Fruit fly (Drosophila melanogaster) whole organism, embryonic: ENCODE results near the gene CG9837.

ENCODE experiments used
- ATbp ChIP-seq: fragments of 200-800 bp; sonication (Bioruptor generic); optimal IDR thresholded peaks from 2 replicates; lab custom pipeline; 2017; ENCODE audit warnings: missing biosample characterization, mild to moderate bottlenecking, missing genetic modification characterization, missing genetic modification reagents
- BEAF-32 ChIP-seq: fragments of 200-800 bp; sonication (Bioruptor generic); optimal IDR thresholded peaks from 3 replicates; lab custom pipeline; 2017; ENCODE audit warnings: missing biosample characterization, missing genetic modification characterization, mild to moderate bottlenecking, moderate library complexity, missing genetic modification reagents
- BtbVII ChIP-seq: fragments of 200-800 bp; sonication (Bioruptor generic); optimal IDR thresholded peaks from 3 replicates; lab custom pipeline; 2017; ENCODE audit warnings: missing biosample characterization, mild to moderate bottlenecking, missing genetic modification characterization
- C15 ChIP-seq: fragments of 200-800 bp; sonication (Bioruptor generic); IDR thresholded peaks from 3 replicates; pipeline ENCODE4 v1.3.6; 2022; ENCODE audit warnings: missing biosample characterization, missing genetic modification characterization
- CG15479 ChIP-seq: fragments of 200-800 bp; sonication (Bioruptor generic); optimal IDR thresholded peaks from 3 replicates; lab custom pipeline; 2019; ENCODE audit warnings: missing biosample characterization, mild to moderate bottlenecking, missing genetic modification characterization, moderate library complexity
- CG17328 ChIP-seq: fragments of 200-800 bp; sonication (Bioruptor generic); IDR thresholded peaks from 2 replicates; pipeline ENCODE4 v1.3.6; 2022; ENCODE audit warnings: missing biosample characterization, missing genetic modification characterization
- CG1832 ChIP-seq: fragments of 200-800 bp; sonication (Bioruptor generic); optimal IDR thresholded peaks from 2 replicates; lab custom pipeline; 2017; ENCODE audit warnings: missing biosample characterization, mild to moderate bottlenecking, missing genetic modification characterization, inconsistent platforms
- CG2129 ChIP-seq: fragments of 200-800 bp; sonication (Bioruptor generic); IDR thresholded peaks from 2 replicates; pipeline ENCODE4 v1.3.6; 2022; ENCODE audit warnings: missing biosample characterization, missing genetic modification characterization; ENCODE audit not compliant: partially characterized antibody
- CG2199 ChIP-seq: fragments of 200-800 bp; sonication (Bioruptor generic); IDR thresholded peaks from 3 replicates; pipeline ENCODE4 v1.3.6; 2022; ENCODE audit warnings: missing biosample characterization, missing genetic modification characterization
- CG2875 ChIP-seq: fragments of 200-800 bp; sonication (Bioruptor generic); optimal IDR thresholded peaks from 2 replicates; lab custom pipeline; 2017; ENCODE audit warnings: missing biosample characterization, mild to moderate bottlenecking, missing genetic modification characterization, missing genetic modification reagents
- CG3281 ChIP-seq: fragments of 200-800 bp; sonication (Bioruptor generic); optimal IDR thresholded peaks from 3 replicates; lab custom pipeline; 2017; ENCODE audit warnings: missing biosample characterization, mild to moderate bottlenecking, missing genetic modification characterization
- CG33557 ChIP-seq: fragments of 200-800 bp; sonication (Bioruptor generic); optimal IDR thresholded peaks from 2 replicates; lab custom pipeline; 2019; ENCODE audit warnings: missing biosample characterization, mild to moderate bottlenecking, missing genetic modification characterization, moderate library complexity
- CG34422 ChIP-seq: fragments of 200-800 bp; sonication (Bioruptor generic); IDR thresholded peaks from 3 replicates; pipeline ENCODE4 v1.3.6; 2022; ENCODE audit warnings: missing biosample characterization, missing genetic modification characterization
- CG4360 ChIP-seq: fragments of 200-800 bp; sonication (Bioruptor generic); IDR thresholded peaks from 2 replicates; pipeline ENCODE4 v1.3.6; 2022; ENCODE audit warnings: missing biosample characterization, missing genetic modification characterization
- CG4707 ChIP-seq: fragments of 200-800 bp; sonication (Bioruptor generic); optimal IDR thresholded peaks from 2 replicates; lab custom pipeline; 2018; ENCODE audit warnings: missing biosample characterization, mild to moderate bottlenecking, missing genetic modification characterization, moderate library complexity
- CG6813 ChIP-seq: fragments of 200-800 bp; sonication (Bioruptor generic); optimal IDR thresholded peaks from 2 replicates; lab custom pipeline; 2017; ENCODE audit warnings: missing biosample characterization, missing genetic modification characterization, mild to moderate bottlenecking, moderate library complexity, missing genetic modification reagents
- CG7556 ChIP-seq: fragments of 200-800 bp; sonication (Bioruptor generic); optimal IDR thresholded peaks from 2 replicates; lab custom pipeline; 2017; ENCODE audit warnings: missing biosample characterization, mild to moderate bottlenecking, missing genetic modification characterization
- CTCF ChIP-seq: fragments of 200-800 bp; sonication (Bioruptor generic); optimal IDR thresholded peaks from 2 replicates; lab custom pipeline; 2017; ENCODE audit warnings: missing biosample characterization, mild to moderate bottlenecking, missing genetic modification characterization, moderate library complexity
- CkIIα-i1 ChIP-seq: fragments of 200-800 bp; sonication (Bioruptor generic); IDR thresholded peaks from 2 replicates; pipeline ENCODE4 v1.3.6; 2022; ENCODE audit warnings: missing biosample characterization, missing genetic modification characterization
- Dek ChIP-seq: fragments of 200-800 bp; sonication (Bioruptor generic); optimal IDR thresholded peaks from 3 replicates; lab custom pipeline; 2019; ENCODE audit warnings: missing biosample characterization, mild to moderate bottlenecking, missing genetic modification characterization, moderate library complexity
- Doc3 ChIP-seq: fragments of 200-800 bp; sonication (Bioruptor generic); IDR thresholded peaks from 3 replicates; pipeline ENCODE4 v1.3.6; 2022; ENCODE audit warnings: missing biosample characterization, missing genetic modification characterization; ENCODE audit not compliant: partially characterized antibody
- HLH4C ChIP-seq: fragments of 200-800 bp; sonication (Bioruptor generic); IDR thresholded peaks from 3 replicates; pipeline ENCODE4 v1.3.6; 2022; ENCODE audit warnings: missing biosample characterization, missing genetic modification characterization; ENCODE audit not compliant: partially characterized antibody
- HmgZ ChIP-seq: fragments of 200-800 bp; sonication (Bioruptor generic); optimal IDR thresholded peaks from 2 replicates; lab custom pipeline; 2018; ENCODE audit warnings: missing biosample characterization, mild to moderate bottlenecking, missing genetic modification characterization
- NFAT ChIP-seq: fragments of 200-800 bp; sonication (Bioruptor generic); IDR thresholded peaks from 2 replicates; pipeline ENCODE4 v1.3.6; 2022; ENCODE audit warnings: missing biosample characterization, missing genetic modification characterization
- Optix ChIP-seq: fragments of 200-800 bp; sonication (Bioruptor generic); IDR thresholded peaks from 3 replicates; pipeline ENCODE4 v1.3.6; 2022; ENCODE audit warnings: missing biosample characterization, missing genetic modification characterization
- Rfx ChIP-seq: fragments of 200-800 bp; sonication (Bioruptor generic); IDR thresholded peaks from 2 replicates; pipeline ENCODE4 v1.3.6; 2022; ENCODE audit warnings: missing biosample characterization, missing genetic modification characterization
- Taf1 ChIP-seq: fragments of 200-800 bp; sonication (Bioruptor generic); IDR thresholded peaks from 2 replicates; pipeline ENCODE4 v1.3.6; 2022; ENCODE audit warnings: missing biosample characterization, missing genetic modification characterization
- al ChIP-seq: fragments of 200-800 bp; sonication (Bioruptor generic); IDR thresholded peaks from 2 replicates; pipeline ENCODE4 v1.3.6; 2022; ENCODE audit warnings: missing biosample characterization, missing genetic modification characterization
- ara ChIP-seq: fragments of 200-800 bp; sonication (Bioruptor generic); IDR thresholded peaks from 2 replicates; pipeline ENCODE4 v1.3.6; 2022; ENCODE audit warnings: missing biosample characterization, missing genetic modification characterization
- chif ChIP-seq, 2 experiments: fragments of 200-800 bp; sonication (Bioruptor generic); optimal IDR thresholded peaks; 3 replicates each; lab custom pipeline; 2016; ENCODE audit warnings: missing biosample characterization in 2 of 2, missing genetic modification characterization in 2 of 2
- esg ChIP-seq: fragments of 200-800 bp; sonication (Bioruptor generic); conservative IDR thresholded peaks from 2 replicates; pipeline ENCODE4 v1.3.6; 2022; ENCODE audit warnings: missing biosample characterization, missing genetic modification characterization
- ewg ChIP-seq: fragments of 200-800 bp; sonication (Bioruptor generic); optimal IDR thresholded peaks from 3 replicates; lab custom pipeline; 2017; ENCODE audit warnings: mild to moderate bottlenecking, missing biosample characterization, missing genetic modification reagents, missing genetic modification characterization
- fu2 ChIP-seq: fragments of 200-800 bp; sonication (Bioruptor generic); optimal IDR thresholded peaks from 2 replicates; lab custom pipeline; 2016; ENCODE audit warnings: missing biosample characterization, missing genetic modification characterization
- hb ChIP-seq: fragments of 200-800 bp; sonication (Bioruptor generic); IDR thresholded peaks from 3 replicates; pipeline ENCODE4 v1.3.6; 2022; ENCODE audit warnings: missing biosample characterization, missing genetic modification characterization; ENCODE audit not compliant: partially characterized antibody
- hbn ChIP-seq: fragments of 200-800 bp; sonication (Bioruptor generic); IDR thresholded peaks from 2 replicates; pipeline ENCODE4 v1.3.6; 2022; ENCODE audit warnings: missing biosample characterization, missing genetic modification characterization; ENCODE audit not compliant: partially characterized antibody
- her ChIP-seq: fragments of 200-800 bp; sonication (Bioruptor generic); optimal IDR thresholded peaks from 2 replicates; lab custom pipeline; 2016; ENCODE audit warnings: missing biosample characterization, missing genetic modification characterization
- hkb ChIP-seq, 2 experiments: fragments of 200-800 bp in 1 of 2; fragments of >200 bp in 1 of 2; sonication (Bioruptor generic) in 1 of 2; IDR thresholded peaks in 1 of 2; optimal IDR thresholded peaks in 1 of 2; 2 replicates each; pipeline versions ENCODE4 v1.3.6 to Lab custom; 2017 to 2022; ENCODE audit warnings: missing biosample characterization in 1 of 2, missing genetic modification characterization in 1 of 2
- hth ChIP-seq: fragments of >200 bp; optimal IDR thresholded peaks from 2 replicates; lab custom pipeline; 2017; ENCODE audit warnings: inconsistent platforms
- jing ChIP-seq: fragments of 200-800 bp; sonication (Bioruptor generic); optimal IDR thresholded peaks from 2 replicates; lab custom pipeline; 2018; ENCODE audit warnings: missing biosample characterization, mild to moderate bottlenecking, missing genetic modification characterization
- lola ChIP-seq, 3 experiments: fragments of >200 bp in 2 of 3; fragments of 200-800 bp in 1 of 3; sonication (Bioruptor generic) in 1 of 3; optimal IDR thresholded peaks; 2 replicates each; lab custom pipeline; 2017 to 2019; ENCODE audit warnings: missing biosample characterization in 3 of 3, missing genetic modification characterization in 3 of 3, mild to moderate bottlenecking in 1 of 3, moderate library complexity in 1 of 3
- luna ChIP-seq: fragments of 200-800 bp; sonication (Bioruptor generic); optimal IDR thresholded peaks from 2 replicates; lab custom pipeline; 2016; ENCODE audit warnings: missing biosample characterization, missing genetic modification characterization
- nerfin-2 ChIP-seq: fragments of 200-800 bp; sonication (Bioruptor generic); IDR thresholded peaks from 2 replicates; pipeline ENCODE4 v1.3.6; 2022; ENCODE audit warnings: missing biosample characterization, missing genetic modification characterization; ENCODE audit not compliant: partially characterized antibody
- pan ChIP-seq, 4 experiments: fragments of >200 bp in 3 of 4; fragments of 200-800 bp in 1 of 4; sonication (Bioruptor generic) in 1 of 4; optimal IDR thresholded peaks in 3 of 4; IDR thresholded peaks in 1 of 4; 2 replicates each; pipeline versions ENCODE4 v1.3.6 to Lab custom; 2017 to 2022; ENCODE audit warnings: missing biosample characterization in 2 of 4, missing genetic modification characterization in 2 of 4, mixed read lengths in 1 of 4
- row ChIP-seq: fragments of 200-800 bp; sonication (Bioruptor generic); IDR thresholded peaks from 3 replicates; pipeline ENCODE4 v1.3.6; 2022; ENCODE audit warnings: missing biosample characterization, missing genetic modification characterization
- sens ChIP-seq: fragments of 200-800 bp; sonication (Bioruptor generic); peaks from one replicate; lab custom pipeline; 2016; ENCODE audit warnings: missing biosample characterization, missing genetic modification characterization
- sob ChIP-seq: fragments of 200-800 bp; sonication (Bioruptor generic); IDR thresholded peaks from 2 replicates; pipeline ENCODE4 v1.3.6; 2022; ENCODE audit warnings: missing biosample characterization, missing genetic modification characterization
- tna ChIP-seq: fragments of 200-800 bp; sonication (Bioruptor generic); IDR thresholded peaks from 2 replicates; pipeline ENCODE4 v1.3.6; 2022; ENCODE audit warnings: missing biosample characterization, missing genetic modification characterization; ENCODE audit not compliant: partially characterized antibody
- tx ChIP-seq: fragments of 200-800 bp; sonication (Bioruptor generic); optimal IDR thresholded peaks from 2 replicates; lab custom pipeline; 2016; ENCODE audit warnings: missing biosample characterization, missing genetic modification characterization

CG9837 gene

DNA sequence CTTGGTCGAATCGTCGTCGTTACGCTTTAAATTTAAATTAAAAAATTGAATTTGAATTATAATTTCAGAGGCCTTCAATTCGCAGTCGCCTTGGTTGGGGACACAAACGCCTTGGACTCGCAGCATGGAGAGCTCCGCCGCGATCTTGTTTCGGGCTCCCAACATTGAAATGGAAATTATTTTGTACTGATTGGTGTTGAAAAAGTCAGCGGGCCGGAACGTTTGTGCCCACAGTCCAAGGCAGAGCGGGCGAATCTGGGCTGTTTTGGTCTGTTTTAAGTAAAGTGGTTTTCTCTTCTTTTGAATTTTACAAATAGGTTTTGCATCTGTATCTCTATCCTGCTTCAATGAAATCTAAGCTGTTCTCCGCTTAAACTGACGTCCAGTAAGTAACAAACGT lies 1.7 kb upstream of the CG9837 start (continued):
- TF ChIP-seq CTCF (GFP tag; lab: Kevin White, UChicago) (no peak), CG33557 (GFP tag; lab: Kevin White, UChicago) (no peak), CG17328 (no peak), CkIIα-i1 (no peak), Rfx (GFP tag; lab: Robert Waterston, UW) (peak; percentile 12)

DNA sequence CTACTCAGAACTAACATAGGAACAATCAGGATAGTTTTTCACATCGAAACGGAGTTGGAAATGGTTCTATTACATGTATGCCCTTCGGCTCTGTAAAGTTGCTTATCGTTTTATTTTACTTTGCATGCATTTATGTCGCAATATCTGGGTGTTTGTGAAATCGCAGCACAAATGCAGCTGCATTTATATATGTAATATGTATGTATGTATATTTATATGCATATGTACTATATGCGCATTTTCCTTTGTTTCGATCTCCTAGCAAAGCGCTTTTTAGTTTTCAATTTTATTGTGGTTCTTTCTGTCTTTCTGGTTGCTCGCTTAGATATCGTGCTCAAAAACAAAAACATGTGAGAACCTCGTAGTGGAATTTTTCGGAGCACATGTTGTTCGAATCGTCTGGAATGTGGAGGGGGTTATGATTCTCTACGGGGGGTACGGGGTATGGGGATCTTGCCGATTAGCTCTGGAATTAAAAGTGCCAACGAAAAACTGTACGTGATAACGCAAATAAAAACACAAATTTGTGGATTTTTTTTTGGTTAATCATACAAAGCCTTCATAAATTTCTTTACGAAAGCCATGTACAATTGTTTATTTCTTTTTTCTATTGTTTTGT lies 759 bp upstream of the CG9837 start:
- no peak for TF ChIP-seq C15 (GFP tag; lab: Robert Waterston, UW)
- TF ChIP-seq CG2875 (GFP tag; lab: Kevin White, UChicago): no peak
- no peak for TF ChIP-seq CG15479 (GFP tag; lab: Kevin White, UChicago)
- peak; percentile 67; the same call in 1 of the 3 replicates for TF ChIP-seq CG2199 (GFP tag; lab: Robert Waterston, UW)
- no peak for TF ChIP-seq chif (GFP tag; optimal IDR thresholded peaks at IDR 0.05; lab: Kevin White, UChicago)
- TF ChIP-seq tx (GFP tag; lab: Kevin White, UChicago): no peak
- no peak for TF ChIP-seq CG3281 (GFP tag; lab: Kevin White, UChicago)
- no peak for TF ChIP-seq Optix
- no peak for TF ChIP-seq lola (GFP tag; optimal IDR thresholded peaks at IDR 0.05; lab: Kevin White, UChicago)
- TF ChIP-seq hb (GFP tag; lab: Robert Waterston, UW): no peak
- TF ChIP-seq nerfin-2 (GFP tag; lab: Robert Waterston, UW): no peak
- TF ChIP-seq tna: no peak
- TF ChIP-seq CG4360 (GFP tag; lab: Robert Waterston, UW): 0 out of 2 replicates have a peak, but pooled peaks have one; percentile 24
- TF ChIP-seq sob (GFP tag; lab: Robert Waterston, UW): no peak
- TF ChIP-seq hth (lab: Kevin White, UChicago): no peak
- TF ChIP-seq row (GFP tag; lab: Robert Waterston, UW): no peak
- TF ChIP-seq CG7556: no peak
- no peak for TF ChIP-seq Dek (tag; lab: Kevin White, UChicago)
- no peak for TF ChIP-seq BtbVII (GFP tag; lab: Kevin White, UChicago)
- no peak for TF ChIP-seq HmgZ
- no peak for TF ChIP-seq luna
- TF ChIP-seq her (GFP tag; lab: Kevin White, UChicago): no peak
- no peak for TF ChIP-seq fu2 (GFP tag; lab: Kevin White, UChicago)
- TF ChIP-seq hbn (GFP tag; lab: Robert Waterston, UW): no peak
- TF ChIP-seq NFAT (GFP tag; lab: Robert Waterston, UW): peak; percentile 92
- no peak for TF ChIP-seq ewg (GFP tag; lab: Kevin White, UChicago)
- no peak for TF ChIP-seq CG4707 (GFP tag; lab: Kevin White, UChicago)
- peak; percentile 8 for TF ChIP-seq sens (GFP tag; lab: Kevin White, UChicago)
- TF ChIP-seq esg (GFP tag; lab: Robert Waterston, UW): no peak
- TF ChIP-seq CG34422 (GFP tag; lab: Robert Waterston, UW): no peak
- no peak for TF ChIP-seq jing (GFP tag; lab: Kevin White, UChicago)
- TF ChIP-seq BEAF-32: no peak
- no peak for TF ChIP-seq pan (optimal IDR thresholded peaks at IDR 0.05; lab: Kevin White, UChicago)
- no peak for TF ChIP-seq pan (GFP tag; optimal IDR thresholded peaks at IDR 0.05 in 1 of 2, IDR thresholded peaks at IDR 0.05 in 1 of 2)
- TF ChIP-seq HLH4C (GFP tag; lab: Robert Waterston, UW): no peak
- TF ChIP-seq ATbp (GFP tag; lab: Kevin White, UChicago): no peak
- TF ChIP-seq ara (GFP tag; lab: Robert Waterston, UW): no peak
- TF ChIP-seq Taf1 (GFP tag; lab: Robert Waterston, UW): no peak
- no peak for TF ChIP-seq Doc3 (GFP tag; lab: Robert Waterston, UW)
- TF ChIP-seq CG6813 (GFP tag; lab: Kevin White, UChicago): no peak
- no peak for TF ChIP-seq al (GFP tag; lab: Robert Waterston, UW)
- TF ChIP-seq hkb (optimal IDR thresholded peaks at IDR 0.05; lab: Kevin White, UChicago): no peak
- peak; percentile 49; the same call in 1 of the 2 replicates for TF ChIP-seq hkb (GFP tag; IDR thresholded peaks at IDR 0.05; lab: Robert Waterston, UW)
- no peak for TF ChIP-seq CG1832 (GFP tag; lab: Kevin White, UChicago)
- no peak for TF ChIP-seq CG2129 (GFP tag; lab: Robert Waterston, UW)
